Worm (Caenorhabditis elegans): ENCODE data around the gene rike-1.

- peak; percentile 31 for TF ChIP-seq nhr-25 (tag; optimal IDR thresholded peaks at IDR 0.05)
- TF ChIP-seq egl-27 (tag; optimal IDR thresholded peaks at IDR 0.05): no peak
- no peak for TF ChIP-seq zag-1 (tag; optimal IDR thresholded peaks at IDR 0.05)
- no peak for TF ChIP-seq nhr-237 (tag; optimal IDR thresholded peaks at IDR 0.05)
- TF ChIP-seq nhr-11 (tag; optimal IDR thresholded peaks at IDR 0.05): no peak
- no peak for TF ChIP-seq R02D3.7 (tag; optimal IDR thresholded peaks at IDR 0.05)
- TF ChIP-seq nhr-23 (tag; optimal IDR thresholded peaks at IDR 0.05): no peak
- TF ChIP-seq ama-1 (optimal IDR thresholded peaks at IDR 0.05): no peak
- no peak for TF ChIP-seq unc-55 (GFP tag; optimal IDR thresholded peaks at IDR 0.05)
- no peak for TF ChIP-seq alr-1 (tag; optimal IDR thresholded peaks at IDR 0.05)
- TF ChIP-seq sma-3 (GFP tag; optimal IDR thresholded peaks at IDR 0.05): no peak
- no peak for TF ChIP-seq unc-39 (tag; optimal IDR thresholded peaks at IDR 0.05)
Measured at ce11 chrV:14499074-14499864, 46.4 kb downstream of the rike-1 start.

Data from whole organism, L2 larva.